Worm (Caenorhabditis elegans): ENCODE measurements around the gene srx-22.

- TF ChIP-seq tag-97 (GFP tag; IDR thresholded peaks at IDR 0.05) (no peak), unc-62 (GFP tag; optimal IDR thresholded peaks at IDR 0.05 in 1 of 2) (no peak), unc-62 (tag; optimal IDR thresholded peaks at IDR 0.05) (no peak), ceh-28 (tag; optimal IDR thresholded peaks at IDR 0.05) (no peak), lir-3 (tag; optimal IDR thresholded peaks at IDR 0.05) (no peak), fos-1 (tag; optimal IDR thresholded peaks at IDR 0.05) (no peak), lsy-2 (tag; optimal IDR thresholded peaks at IDR 0.05) (no peak), aha-1 (tag) (no peak), fkh-10 (GFP tag; optimal IDR thresholded peaks at IDR 0.05) (no peak), zfp-3 (GFP tag; conservative IDR thresholded peaks at IDR 0.05) (no peak), ztf-11 (tag; optimal IDR thresholded peaks at IDR 0.05) (no peak), attf-4 (tag; optimal IDR thresholded peaks at IDR 0.05) (no peak), ZK546.5 (tag; optimal IDR thresholded peaks at IDR 0.05) (no peak), nhr-237 (tag; optimal IDR thresholded peaks at IDR 0.05) (no peak)
Observed at ce11 chrV:719731-720130, 40.0 kb downstream of the srx-22 start, which contains the start of gene srbc-40.
